Worm (Caenorhabditis elegans): ENCODE data around the gene urm-1.

Gene urm-1

DNA sequence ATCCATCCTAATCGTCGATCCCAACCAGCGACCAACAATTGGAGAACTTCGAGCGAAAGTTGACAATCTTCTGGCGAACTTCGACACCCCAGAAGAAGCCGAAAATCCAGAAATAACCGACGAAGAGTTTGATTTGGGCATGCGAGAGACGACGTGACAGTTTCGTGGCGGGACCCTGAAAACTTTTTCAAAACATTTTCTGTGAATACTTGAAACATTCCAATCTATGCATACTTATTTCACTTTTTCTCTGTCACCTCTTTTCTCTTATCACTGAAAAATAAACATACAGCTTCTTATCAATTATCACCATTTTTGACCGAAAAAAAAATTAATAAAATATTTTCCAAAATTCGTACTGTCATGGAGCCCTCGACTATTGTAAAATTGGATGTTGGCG is 23.3 kb upstream of the urm-1 start, which contains the start of gene D2045.8:
Gene D2045.8, plus strand, starts transcription at position 301 of the 400 bp plus-strand sequence.
- TF ChIP-seq mdl-1 (tag; optimal IDR thresholded peaks at IDR 0.05) (no peak), sox-4 (tag; optimal IDR thresholded peaks at IDR 0.05) (no peak), unc-30 (tag; optimal IDR thresholded peaks at IDR 0.05) (no peak), pag-3 (tag; optimal IDR thresholded peaks at IDR 0.05; ENCODE audit: borderline replicate concordance, insufficient read depth) (no peak), fkh-8 (tag; optimal IDR thresholded peaks at IDR 0.05) (no peak), ztf-11 (tag; optimal IDR thresholded peaks at IDR 0.05) (no peak), nhr-71 (tag; optimal IDR thresholded peaks at IDR 0.05) (no peak), mef-2 (tag; optimal IDR thresholded peaks at IDR 0.05) (no peak), C16A3.4 (tag; optimal IDR thresholded peaks at IDR 0.05) (no peak), nhr-237 (tag; optimal IDR thresholded peaks at IDR 0.05) (no peak), irx-1 (tag; optimal IDR thresholded peaks at IDR 0.05) (no peak), jun-1 (tag; optimal IDR thresholded peaks at IDR 0.05) (no peak), lin-14 (GFP tag; optimal IDR thresholded peaks at IDR 0.05) (no peak), ama-1 (optimal IDR thresholded peaks at IDR 0.05) (no peak), snu-23 (GFP tag; optimal IDR thresholded peaks at IDR 0.05) (no peak), rnt-1 (tag; optimal IDR thresholded peaks at IDR 0.05) (no peak), efl-1 (optimal IDR thresholded peaks at IDR 0.05) (no peak), efl-1 (GFP tag; optimal IDR thresholded peaks at IDR 0.05 in 1 of 2) (no peak), nhr-12 (tag; optimal IDR thresholded peaks at IDR 0.05) (no peak), lin-35 (GFP tag; optimal IDR thresholded peaks at IDR 0.05) (no peak)

DNA sequence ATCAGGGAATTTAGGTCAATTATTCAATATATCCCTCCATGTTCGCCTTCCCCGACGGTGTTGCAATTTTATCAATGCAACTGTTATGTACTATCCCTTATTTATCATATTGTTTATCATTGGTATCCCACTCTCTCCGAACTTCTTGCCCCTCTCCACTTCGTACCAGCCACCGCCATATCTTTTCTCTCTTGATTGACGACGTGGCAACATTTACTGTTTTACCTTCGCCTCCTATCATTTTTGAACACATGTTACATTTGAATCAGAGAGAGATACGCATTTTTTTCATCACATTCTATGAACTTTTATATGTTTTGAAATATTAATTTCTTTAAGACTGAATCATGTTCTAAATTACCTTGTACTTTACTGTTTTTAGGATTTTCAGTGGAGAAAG is 18.8 kb upstream of the urm-1 start:
- TF ChIP-seq lir-3 (tag; optimal IDR thresholded peaks at IDR 0.05; ENCODE audit: poor library complexity) (no peak), lin-13 (GFP tag; optimal IDR thresholded peaks at IDR 0.05) (no peak), C16A3.4 (tag; optimal IDR thresholded peaks at IDR 0.05) (no peak), hlh-4 (tag; optimal IDR thresholded peaks at IDR 0.05) (no peak), dpl-1 (GFP tag; optimal IDR thresholded peaks at IDR 0.05) (no peak), efl-1 (optimal IDR thresholded peaks at IDR 0.05) (no peak), efl-1 (GFP tag; optimal IDR thresholded peaks at IDR 0.05 in 1 of 2) (peak in 1 of 2 experiments; percentile 40), lsy-2 (tag; optimal IDR thresholded peaks at IDR 0.05) (no peak), snu-23 (GFP tag; optimal IDR thresholded peaks at IDR 0.05) (no peak), blmp-1 (tag; optimal IDR thresholded peaks at IDR 0.05) (peak; percentile 78), nhr-76 (tag; optimal IDR thresholded peaks at IDR 0.05) (no peak), ztf-11 (tag; optimal IDR thresholded peaks at IDR 0.05) (no peak), nhr-85 (tag) (peak; percentile 36), nhr-19 (GFP tag; conservative IDR thresholded peaks at IDR 0.05) (no peak), mep-1 (tag; optimal IDR thresholded peaks at IDR 0.05) (no peak), aly-2 (tag; optimal IDR thresholded peaks at IDR 0.05) (no peak), elt-3 (tag; optimal IDR thresholded peaks at IDR 0.05) (peak in 4 of 6 experiments; percentile 14 to 61 (median 52))

DNA sequence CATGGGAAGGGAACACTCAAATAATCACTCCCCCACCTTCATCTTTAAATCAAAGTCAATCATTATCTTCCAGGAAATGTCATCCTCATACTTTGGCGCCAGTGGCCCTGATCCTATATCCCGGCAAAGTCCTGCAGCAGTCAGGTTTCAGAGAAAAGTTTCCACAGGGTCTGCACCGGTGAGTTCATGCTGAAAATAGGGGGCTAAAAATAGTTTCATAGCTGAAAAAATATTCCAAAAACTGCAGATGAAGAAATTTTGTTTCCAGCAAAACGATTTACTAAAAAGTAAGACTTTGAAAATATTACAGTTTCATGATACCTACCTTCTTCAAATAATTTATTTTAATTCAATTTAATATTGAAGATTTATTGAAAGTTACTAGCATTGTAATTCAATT is 17.2 kb upstream of the urm-1 start, which contains the start of gene ptr-25:
Gene ptr-25, plus strand, starts transcription at position 73 of the 400 bp plus-strand sequence.
- TF ChIP-seq mep-1 (tag; optimal IDR thresholded peaks at IDR 0.05) (no peak), efl-1 (optimal IDR thresholded peaks at IDR 0.05) (no peak), efl-1 (GFP tag; optimal IDR thresholded peaks at IDR 0.05 in 1 of 2) (peak in 1 of 2 experiments; percentile 75)

DNA sequence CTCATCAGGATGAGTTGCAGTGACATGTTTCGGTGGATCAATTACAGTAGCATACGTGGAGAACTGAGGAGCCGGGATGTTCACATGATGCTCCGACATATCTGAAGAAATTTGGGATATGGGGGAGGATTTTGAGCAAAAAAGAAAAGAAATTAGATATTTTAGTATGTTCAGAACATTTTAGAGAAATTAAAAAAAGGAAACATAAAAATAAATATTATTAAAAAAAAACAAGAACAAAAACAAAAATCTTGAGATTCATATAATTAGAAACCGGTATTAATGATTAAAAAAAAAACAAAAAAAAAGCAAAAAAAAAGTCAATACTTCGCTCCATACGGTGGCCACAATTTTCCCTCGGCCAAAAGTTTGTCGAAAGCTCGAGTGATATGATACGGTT is 1.5 kb upstream of the urm-1 start, which contains the start of gene rab-33:
Gene rab-33, minus strand, starts transcription at position 101 of the 400 bp plus-strand sequence.
- no peak for TF ChIP-seq nhr-76 (tag; optimal IDR thresholded peaks at IDR 0.05)
- TF ChIP-seq sup-37 (GFP tag; optimal IDR thresholded peaks at IDR 0.05) = no peak
- TF ChIP-seq lin-13 (GFP tag; optimal IDR thresholded peaks at IDR 0.05) = no peak
- TF ChIP-seq fkh-4 (tag; optimal IDR thresholded peaks at IDR 0.05; ENCODE audit: borderline replicate concordance) = no peak
- no peak for TF ChIP-seq fkh-10 (GFP tag; optimal IDR thresholded peaks at IDR 0.05)
- TF ChIP-seq mdl-1 (tag; optimal IDR thresholded peaks at IDR 0.05) = no peak
- no peak for TF ChIP-seq zag-1 (tag; optimal IDR thresholded peaks at IDR 0.05)
- TF ChIP-seq unc-86 (tag; optimal IDR thresholded peaks at IDR 0.05) = no peak
- TF ChIP-seq ceh-82 (tag; optimal IDR thresholded peaks at IDR 0.05) = no peak
- TF ChIP-seq lin-39 (tag; optimal IDR thresholded peaks at IDR 0.05) = no peak
- TF ChIP-seq C04F5.9 (tag; optimal IDR thresholded peaks at IDR 0.05) = no peak
